Fruit fly (Drosophila melanogaster) whole organism, embryonic: ENCODE results near the gene ebd1.
A peak's percentile ranks its signal among the peaks of the same experiment; 100 is the strongest.

Experiments
- Atf6 ChIP-seq: fragments of 200-800 bp; sonication (Bioruptor generic); IDR thresholded peaks from 2 replicates; pipeline ENCODE4 v1.3.6; 2022; ENCODE audit warnings: missing biosample characterization, missing genetic modification characterization
- Awh ChIP-seq: fragments of 200-800 bp; sonication (Bioruptor generic); IDR thresholded peaks from 2 replicates; pipeline ENCODE4, ENCODE4 v1.3.6; 2022; ENCODE audit warnings: missing biosample characterization, missing genetic modification characterization
- Bgb ChIP-seq: fragments of 200-800 bp; sonication (Bioruptor generic); IDR thresholded peaks from 2 replicates; pipeline ENCODE4 v1.3.6; 2022; ENCODE audit warnings: missing biosample characterization, missing genetic modification characterization; ENCODE audit not compliant: partially characterized antibody
- CG10431 ChIP-seq: fragments of 200-800 bp; sonication (Bioruptor generic); optimal IDR thresholded peaks from 3 replicates; lab custom pipeline; 2018; ENCODE audit warnings: missing biosample characterization, mild to moderate bottlenecking, missing genetic modification characterization
- CG10654 ChIP-seq: fragments of 200-800 bp; sonication (Bioruptor generic); optimal IDR thresholded peaks from 2 replicates; lab custom pipeline; 2016; ENCODE audit warnings: missing biosample characterization, missing genetic modification characterization
- CG10979 ChIP-seq: fragments of 200-800 bp; sonication (Bioruptor generic); optimal IDR thresholded peaks from 2 replicates; lab custom pipeline; 2018; ENCODE audit warnings: missing biosample characterization, mild to moderate bottlenecking, missing genetic modification characterization, moderate library complexity
- CG11504 ChIP-seq: fragments of 200-800 bp; sonication (Bioruptor generic); optimal IDR thresholded peaks from 3 replicates; lab custom pipeline; 2019; ENCODE audit warnings: missing biosample characterization, mild to moderate bottlenecking, missing genetic modification characterization, moderate library complexity
- CG12769 ChIP-seq: fragments of 200-800 bp; sonication (Bioruptor generic); optimal IDR thresholded peaks from 2 replicates; lab custom pipeline; 2019; ENCODE audit warnings: missing biosample characterization, mild to moderate bottlenecking, missing genetic modification characterization, moderate library complexity
- CG13894 ChIP-seq: fragments of 200-800 bp; sonication (Bioruptor generic); optimal IDR thresholded peaks from 3 replicates; lab custom pipeline; 2018; ENCODE audit warnings: missing biosample characterization, mild to moderate bottlenecking, missing genetic modification characterization, moderate library complexity
- CG14667 ChIP-seq: fragments of 200-800 bp; sonication (Bioruptor generic); IDR thresholded peaks from 2 replicates; pipeline ENCODE4 v1.3.6; 2022; ENCODE audit warnings: missing biosample characterization, missing genetic modification characterization
- CG15269 ChIP-seq: fragments of 200-800 bp; sonication (Bioruptor generic); optimal IDR thresholded peaks from 2 replicates; lab custom pipeline; 2018; ENCODE audit warnings: missing biosample characterization, mild to moderate bottlenecking, missing genetic modification characterization, moderate library complexity
- CG18262 ChIP-seq: fragments of 200-800 bp; optimal IDR thresholded peaks from 3 replicates; lab custom pipeline; 2019; ENCODE audit warnings: missing biosample characterization, mild to moderate bottlenecking, missing genetic modification characterization, moderate library complexity
- CG3163 ChIP-seq: fragments of 200-800 bp; sonication (Bioruptor generic); optimal IDR thresholded peaks from 3 replicates; lab custom pipeline; 2016; ENCODE audit warnings: missing biosample characterization, missing genetic modification characterization
- CG3281 ChIP-seq: fragments of 200-800 bp; sonication (Bioruptor generic); optimal IDR thresholded peaks from 3 replicates; lab custom pipeline; 2017; ENCODE audit warnings: missing biosample characterization, mild to moderate bottlenecking, missing genetic modification characterization
- CG4360 ChIP-seq: fragments of 200-800 bp; sonication (Bioruptor generic); IDR thresholded peaks from 2 replicates; pipeline ENCODE4 v1.3.6; 2022; ENCODE audit warnings: missing biosample characterization, missing genetic modification characterization
- CG4424 ChIP-seq: fragments of 200-800 bp; sonication (Bioruptor generic); optimal IDR thresholded peaks from 3 replicates; lab custom pipeline; 2016; ENCODE audit warnings: missing biosample characterization, missing genetic modification characterization
- CG5953 ChIP-seq: fragments of 200-800 bp; sonication (Bioruptor generic); IDR thresholded peaks from 2 replicates; pipeline ENCODE4 v1.3.6; 2022; ENCODE audit warnings: missing biosample characterization, missing genetic modification characterization
- CG6254 ChIP-seq: fragments of 200-800 bp; sonication (Bioruptor generic); optimal IDR thresholded peaks from 3 replicates; lab custom pipeline; 2017; ENCODE audit warnings: mild to moderate bottlenecking, missing biosample characterization, missing genetic modification reagents, missing genetic modification characterization
- CG9437 ChIP-seq: fragments of 200-800 bp; sonication (Bioruptor generic); optimal IDR thresholded peaks from 2 replicates; lab custom pipeline; 2018; ENCODE audit warnings: missing biosample characterization, mild to moderate bottlenecking, missing genetic modification characterization
- CTCF ChIP-seq: fragments of 200-800 bp; sonication (Bioruptor generic); optimal IDR thresholded peaks from 2 replicates; lab custom pipeline; 2017; ENCODE audit warnings: missing biosample characterization, mild to moderate bottlenecking, missing genetic modification characterization, moderate library complexity
- Fer3 ChIP-seq: fragments of 200-800 bp; sonication (Bioruptor generic); optimal IDR thresholded peaks from 2 replicates; lab custom pipeline; 2018; ENCODE audit warnings: missing biosample characterization, mild to moderate bottlenecking, missing genetic modification characterization, moderate library complexity
- HLH54F ChIP-seq: fragments of 200-800 bp; sonication (Bioruptor generic); optimal IDR thresholded peaks from 3 replicates; lab custom pipeline; 2016; ENCODE audit warnings: missing biosample characterization, missing genetic modification characterization
- Hr78 ChIP-seq, 2 experiments: fragments of 200-800 bp in 1 of 2; fragments of >200 bp in 1 of 2; sonication (Bioruptor generic) in 1 of 2; optimal IDR thresholded peaks; 2 replicates each; lab custom pipeline; 2017 to 2019; ENCODE audit warnings: missing biosample characterization in 2 of 2, missing genetic modification characterization in 2 of 2, mild to moderate bottlenecking in 1 of 2, moderate library complexity in 1 of 2
- Lpt ChIP-seq: fragments of >200 bp; optimal IDR thresholded peaks from 2 replicates; lab custom pipeline; 2018; ENCODE audit warnings: missing biosample characterization, missing genetic modification characterization
- PHDP ChIP-seq: fragments of 200-800 bp; sonication (Bioruptor generic); optimal IDR thresholded peaks from 3 replicates; lab custom pipeline; 2018; ENCODE audit warnings: missing biosample characterization, mild to moderate bottlenecking, missing genetic modification characterization, moderate library complexity
- Ptx1 ChIP-seq: fragments of 200-800 bp; sonication (Bioruptor generic); IDR thresholded peaks from 2 replicates; pipeline ENCODE4 v1.3.6; 2022; ENCODE audit warnings: missing biosample characterization, missing genetic modification characterization
- Tbp ChIP-seq: fragments of >200 bp; optimal IDR thresholded peaks from 2 replicates; lab custom pipeline; 2018; ENCODE audit warnings: missing biosample characterization, missing genetic modification characterization
- Vsx1 ChIP-seq: fragments of 200-800 bp; sonication (Bioruptor generic); optimal IDR thresholded peaks from 2 replicates; lab custom pipeline; 2017; ENCODE audit warnings: missing biosample characterization, mild to moderate bottlenecking, missing genetic modification characterization, missing genetic modification reagents
- Xrp1 ChIP-seq: fragments of 200-800 bp; sonication (Bioruptor generic); IDR thresholded peaks from 2 replicates; pipeline ENCODE4 v1.3.6; 2022; ENCODE audit warnings: missing biosample characterization, missing genetic modification characterization
- amos ChIP-seq: fragments of 200-800 bp; sonication (Bioruptor generic); IDR thresholded peaks from 2 replicates; pipeline ENCODE4 v1.3.6; 2022; ENCODE audit warnings: missing biosample characterization, missing genetic modification characterization; ENCODE audit not compliant: partially characterized antibody
- cas ChIP-seq: fragments of 200-800 bp; sonication (Bioruptor generic); IDR thresholded peaks from 2 replicates; pipeline ENCODE4 v1.3.6; 2022; ENCODE audit warnings: missing biosample characterization, missing genetic modification characterization
- crp ChIP-seq, 2 experiments: fragments of 200-800 bp; sonication (Bioruptor generic); optimal IDR thresholded peaks; 2 replicates in 1 of 2; 3 replicates in 1 of 2; lab custom pipeline; 2017; ENCODE audit warnings: missing biosample characterization in 2 of 2, missing genetic modification characterization in 2 of 2, mild to moderate bottlenecking in 1 of 2, moderate library complexity in 1 of 2
- fd102C ChIP-seq: fragments of 200-800 bp; sonication (Bioruptor generic); optimal IDR thresholded peaks from 2 replicates; lab custom pipeline; 2018; ENCODE audit warnings: missing biosample characterization, mild to moderate bottlenecking, missing genetic modification characterization, moderate library complexity
- fd3F ChIP-seq: fragments of 200-800 bp; sonication (Bioruptor generic); optimal IDR thresholded peaks from 2 replicates; lab custom pipeline; 2018; ENCODE audit warnings: missing biosample characterization, mild to moderate bottlenecking, missing genetic modification characterization, moderate library complexity
- gro ChIP-seq: fragments of 200-800 bp; sonication (Bioruptor generic); optimal IDR thresholded peaks from 2 replicates; lab custom pipeline; 2016; ENCODE audit warnings: missing biosample characterization, missing genetic modification characterization
- her ChIP-seq: fragments of 200-800 bp; sonication (Bioruptor generic); optimal IDR thresholded peaks from 2 replicates; lab custom pipeline; 2016; ENCODE audit warnings: missing biosample characterization, missing genetic modification characterization
- lola ChIP-seq, 3 experiments: fragments of >200 bp in 2 of 3; fragments of 200-800 bp in 1 of 3; sonication (Bioruptor generic) in 1 of 3; optimal IDR thresholded peaks; 2 replicates each; lab custom pipeline; 2017 to 2019; ENCODE audit warnings: missing biosample characterization in 3 of 3, missing genetic modification characterization in 3 of 3, mild to moderate bottlenecking in 1 of 3, moderate library complexity in 1 of 3
- lov ChIP-seq, 2 experiments: fragments of 200-800 bp in 1 of 2; fragments of >200 bp in 1 of 2; sonication (Bioruptor generic) in 1 of 2; IDR thresholded peaks in 1 of 2; optimal IDR thresholded peaks in 1 of 2; 2 replicates in 1 of 2; 3 replicates in 1 of 2; pipeline versions ENCODE4 v1.3.6 to Lab custom; 2017 to 2022; ENCODE audit warnings: missing biosample characterization in 1 of 2, missing genetic modification characterization in 1 of 2
- oc ChIP-seq: fragments of 200-800 bp; sonication (Bioruptor generic); optimal IDR thresholded peaks from 2 replicates; lab custom pipeline; 2018; ENCODE audit warnings: missing biosample characterization, mild to moderate bottlenecking, missing genetic modification characterization, moderate library complexity
- p53 ChIP-seq: fragments of 200-800 bp; sonication (Bioruptor generic); optimal IDR thresholded peaks from 2 replicates; lab custom pipeline; 2016; ENCODE audit warnings: missing biosample characterization, missing genetic modification characterization
- pb ChIP-seq: fragments of 200-800 bp; sonication (Bioruptor generic); optimal IDR thresholded peaks from 3 replicates; lab custom pipeline; 2016; ENCODE audit warnings: missing biosample characterization, missing genetic modification characterization
- pum ChIP-seq: fragments of 200-800 bp; sonication (Bioruptor generic); optimal IDR thresholded peaks from 2 replicates; lab custom pipeline; 2016; ENCODE audit warnings: missing biosample characterization, missing genetic modification characterization
- ranshi ChIP-seq: fragments of 200-800 bp; sonication (Bioruptor generic); IDR thresholded peaks from 2 replicates; pipeline ENCODE4 v1.3.6; 2022; ENCODE audit warnings: missing biosample characterization, missing genetic modification characterization
- salm ChIP-seq: fragments of 200-800 bp; sonication (Bioruptor generic); optimal IDR thresholded peaks from 2 replicates; lab custom pipeline; 2018; ENCODE audit warnings: missing biosample characterization, mild to moderate bottlenecking, missing genetic modification characterization
- shn ChIP-seq: fragments of 200-800 bp; sonication (Bioruptor generic); optimal IDR thresholded peaks from 3 replicates; lab custom pipeline; 2016; ENCODE audit warnings: missing biosample characterization, missing genetic modification characterization
- sima ChIP-seq: fragments of 200-800 bp; sonication (Bioruptor generic); optimal IDR thresholded peaks from 2 replicates; lab custom pipeline; 2016; ENCODE audit warnings: missing biosample characterization, missing genetic modification characterization
- ssp ChIP-seq: fragments of 200-800 bp; sonication (Bioruptor generic); IDR thresholded peaks from 2 replicates; pipeline ENCODE4 v1.3.6; 2022; ENCODE audit warnings: missing biosample characterization, missing genetic modification characterization
- tgo ChIP-seq: fragments of 200-800 bp; sonication (Bioruptor generic); IDR thresholded peaks from 3 replicates; pipeline ENCODE4 v1.3.6; 2022; ENCODE audit warnings: missing biosample characterization, missing genetic modification characterization
- tup ChIP-seq: fragments of 200-800 bp; sonication (Bioruptor generic); optimal IDR thresholded peaks from 2 replicates; lab custom pipeline; 2016; ENCODE audit warnings: missing biosample characterization, mild to moderate bottlenecking, missing genetic modification characterization, moderate library complexity
- unpg ChIP-seq: fragments of 200-800 bp; sonication (Bioruptor generic); optimal IDR thresholded peaks from 3 replicates; lab custom pipeline; 2018; ENCODE audit warnings: missing biosample characterization, mild to moderate bottlenecking, missing genetic modification characterization, moderate library complexity
- wdn ChIP-seq: fragments of 200-800 bp; sonication (Bioruptor generic); IDR thresholded peaks from 2 replicates; pipeline ENCODE4 v1.3.6; 2022; ENCODE audit warnings: missing biosample characterization, missing genetic modification characterization
- wek ChIP-seq: fragments of 200-800 bp; sonication (Bioruptor generic); optimal IDR thresholded peaks from 3 replicates; lab custom pipeline; 2018; ENCODE audit warnings: missing biosample characterization, mild to moderate bottlenecking, missing genetic modification characterization, moderate library complexity

The ebd1 gene

dm6 chr3L:685441-685804 is at the start of gene ebd1 (continued):
- TF ChIP-seq CG10654 (GFP tag; lab: Kevin White, UChicago) (no peak), HLH54F (GFP tag; lab: Kevin White, UChicago) (no peak), unpg (GFP tag; lab: Kevin White, UChicago) (no peak), CG5953 (GFP tag; lab: Robert Waterston, UW) (no peak), wek (no peak), PHDP (tag; lab: Kevin White, UChicago) (peak; percentile 27), Ptx1 (GFP tag; lab: Robert Waterston, UW) (no peak), CG3281 (GFP tag; lab: Kevin White, UChicago) (no peak), CG14667 (GFP tag; lab: Robert Waterston, UW) (no peak), CG10979 (tag; lab: Kevin White, UChicago) (no peak), lola (GFP tag; optimal IDR thresholded peaks at IDR 0.05; lab: Kevin White, UChicago) (no peak), Awh (GFP tag; lab: Robert Waterston, UW) (no peak), CG4424 (no peak), salm (tag; lab: Kevin White, UChicago) (no peak), oc (no peak), Vsx1 (no peak), CTCF (peak; percentile 33), cas (no peak), CG13894 (tag; lab: Kevin White, UChicago) (peak; percentile 17), fd3F (GFP tag; lab: Kevin White, UChicago) (no peak), CG18262 (tag; lab: Kevin White, UChicago) (no peak), Tbp (GFP tag; lab: Kevin White, UChicago) (no peak), ssp (GFP tag; lab: Robert Waterston, UW) (no peak), pum (GFP tag; lab: Kevin White, UChicago) (no peak), Atf6 (GFP tag; lab: Robert Waterston, UW) (no peak), CG11504 (tag; lab: Kevin White, UChicago) (no peak), CG3163 (peak; percentile 45), Hr78 (GFP tag; optimal IDR thresholded peaks at IDR 0.05; lab: Kevin White, UChicago) (peak in 1 of 2 experiments; percentile 79), tgo (GFP tag; lab: Robert Waterston, UW) (no peak), Fer3 (tag; lab: Kevin White, UChicago) (no peak), CG12769 (tag; lab: Kevin White, UChicago) (no peak), sima (no peak), CG10431 (GFP tag; lab: Kevin White, UChicago) (no peak), Bgb (GFP tag; lab: Robert Waterston, UW) (no peak), gro (GFP tag; lab: Kevin White, UChicago) (peak; percentile 25), fd102C (no peak), pb (GFP tag; lab: Kevin White, UChicago) (no peak), CG9437 (GFP tag; lab: Kevin White, UChicago) (no peak), wdn (GFP tag; lab: Robert Waterston, UW) (no peak), her (GFP tag; lab: Kevin White, UChicago) (no peak), tup (GFP tag; lab: Kevin White, UChicago) (no peak), CG15269 (tag; lab: Kevin White, UChicago) (no peak), lov (optimal IDR thresholded peaks at IDR 0.05; lab: Kevin White, UChicago) (no peak), lov (GFP tag; IDR thresholded peaks at IDR 0.05; lab: Robert Waterston, UW) (no peak), Xrp1 (GFP tag; lab: Robert Waterston, UW) (no peak), CG6254 (GFP tag; lab: Kevin White, UChicago) (no peak), Lpt (no peak), ranshi (GFP tag; lab: Robert Waterston, UW) (no peak), shn (no peak), p53 (no peak), amos (GFP tag; lab: Robert Waterston, UW) (no peak), CG4360 (GFP tag; lab: Robert Waterston, UW) (no peak), crp (GFP tag; optimal IDR thresholded peaks at IDR 0.05; lab: Kevin White, UChicago) (peak in 1 of 2 experiments; percentile 75)
